Worm (Caenorhabditis elegans): Measurements from ENCODE around the gene ins-23.

DNA sequence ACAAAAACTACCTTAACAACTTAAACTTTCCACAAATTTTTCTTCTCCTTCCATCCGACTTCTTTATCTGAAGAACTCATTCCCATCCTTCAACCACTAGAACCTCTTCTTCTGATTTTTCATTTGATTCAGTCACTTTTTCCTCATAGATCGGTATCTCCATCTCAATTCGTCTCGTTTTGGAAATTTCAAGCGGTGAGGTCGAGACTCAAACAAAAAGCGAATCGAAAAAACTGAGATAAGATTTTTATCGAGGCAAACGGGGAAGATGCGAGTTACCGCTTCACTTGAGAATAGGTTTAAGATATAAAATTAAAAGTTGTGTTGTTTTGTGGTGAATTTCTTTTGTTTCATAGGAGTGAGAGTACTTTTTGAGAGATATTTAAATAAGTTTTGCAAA is 36.7 kb upstream of the ins-23 start:
- TF ChIP-seq blmp-1 (tag; optimal IDR thresholded peaks at IDR 0.05), result no peak
- no peak for TF ChIP-seq sptf-1 (tag; optimal IDR thresholded peaks at IDR 0.05)
